Worm (Caenorhabditis elegans): Measurements from ENCODE around the gene unc-76.

The unc-76 gene

ce11 chrV:15085335-15085800 is 13.8 kb downstream of the unc-76 start, which contains the start of the genes ahsa-1 and C01G10.7 (continued):
- TF ChIP-seq tlp-1 (tag; optimal IDR thresholded peaks at IDR 0.05) (no peak), hlh-4 (tag; optimal IDR thresholded peaks at IDR 0.05) (peak; percentile 34), swsn-7 (tag; optimal IDR thresholded peaks at IDR 0.05) (peak; percentile 90), elt-3 (tag; optimal IDR thresholded peaks at IDR 0.05) (peak in 4 of 6 experiments; percentile 67 to 90 (median 83)), nhr-84 (tag; optimal IDR thresholded peaks at IDR 0.05) (no peak), lin-39 (tag; optimal IDR thresholded peaks at IDR 0.05) (peak; percentile 75), efl-3 (GFP tag; optimal IDR thresholded peaks at IDR 0.05) (no peak), blmp-1 (tag; optimal IDR thresholded peaks at IDR 0.05) (peak; percentile 75), hlh-17 (GFP tag; optimal IDR thresholded peaks at IDR 0.05; ENCODE audit: borderline replicate concordance) (no peak), nhr-19 (GFP tag; conservative IDR thresholded peaks at IDR 0.05) (peak; percentile 87), hpl-2 (GFP tag; optimal IDR thresholded peaks at IDR 0.05) (peak; percentile 60), dpl-1 (GFP tag; optimal IDR thresholded peaks at IDR 0.05) (peak; percentile 76 to 86 (median 84)), ceh-8 (GFP tag; optimal IDR thresholded peaks at IDR 0.05) (peak; percentile 58), mep-1 (tag; optimal IDR thresholded peaks at IDR 0.05) (peak; percentile 96), zag-1 (tag; optimal IDR thresholded peaks at IDR 0.05) (peak; percentile 54), jun-1 (tag; optimal IDR thresholded peaks at IDR 0.05) (peak; percentile 61), mab-9 (GFP tag; IDR thresholded peaks at IDR 0.05) (peak; percentile 73), fkh-10 (GFP tag; optimal IDR thresholded peaks at IDR 0.05) (peak; percentile 56), pax-3 (tag; optimal IDR thresholded peaks at IDR 0.05) (peak; percentile 99), rnt-1 (tag; optimal IDR thresholded peaks at IDR 0.05) (peak; percentile 99), unc-86 (tag; optimal IDR thresholded peaks at IDR 0.05) (peak; percentile 85), egl-27 (tag; optimal IDR thresholded peaks at IDR 0.05) (no peak), fos-1 (tag; optimal IDR thresholded peaks at IDR 0.05) (peak; percentile 60), skn-1 (tag; optimal IDR thresholded peaks at IDR 0.05) (peak; percentile 74), lsy-2 (tag; optimal IDR thresholded peaks at IDR 0.05) (peak; percentile 89 to 93), F16B12.6 (tag; optimal IDR thresholded peaks at IDR 0.05) (peak; percentile 48), unc-62 (GFP tag; optimal IDR thresholded peaks at IDR 0.05) (no peak), nhr-71 (tag; optimal IDR thresholded peaks at IDR 0.05) (peak; percentile 96), ama-1 (optimal IDR thresholded peaks at IDR 0.05) (peak; percentile 25), unc-98 (GFP tag; IDR thresholded peaks at IDR 0.05) (peak; percentile 87), pag-3 (tag; optimal IDR thresholded peaks at IDR 0.05; ENCODE audit: borderline replicate concordance, insufficient read depth) (no peak), nhr-47 (tag; optimal IDR thresholded peaks at IDR 0.05) (peak; percentile 94), aha-1 (tag; optimal IDR thresholded peaks at IDR 0.05) (peak; percentile 36), ztf-4 (tag; optimal IDR thresholded peaks at IDR 0.05) (peak; percentile 34), zip-4 (GFP tag; optimal IDR thresholded peaks at IDR 0.05) (peak; percentile 33), aly-2 (tag; optimal IDR thresholded peaks at IDR 0.05) (peak; percentile 38), sox-4 (tag; optimal IDR thresholded peaks at IDR 0.05) (peak; percentile 91), ceh-88 (GFP tag; IDR thresholded peaks at IDR 0.05) (peak; percentile 53; the same call in 1 of the 2 replicates), vab-15 (tag; optimal IDR thresholded peaks at IDR 0.05) (peak; percentile 93)

DNA sequence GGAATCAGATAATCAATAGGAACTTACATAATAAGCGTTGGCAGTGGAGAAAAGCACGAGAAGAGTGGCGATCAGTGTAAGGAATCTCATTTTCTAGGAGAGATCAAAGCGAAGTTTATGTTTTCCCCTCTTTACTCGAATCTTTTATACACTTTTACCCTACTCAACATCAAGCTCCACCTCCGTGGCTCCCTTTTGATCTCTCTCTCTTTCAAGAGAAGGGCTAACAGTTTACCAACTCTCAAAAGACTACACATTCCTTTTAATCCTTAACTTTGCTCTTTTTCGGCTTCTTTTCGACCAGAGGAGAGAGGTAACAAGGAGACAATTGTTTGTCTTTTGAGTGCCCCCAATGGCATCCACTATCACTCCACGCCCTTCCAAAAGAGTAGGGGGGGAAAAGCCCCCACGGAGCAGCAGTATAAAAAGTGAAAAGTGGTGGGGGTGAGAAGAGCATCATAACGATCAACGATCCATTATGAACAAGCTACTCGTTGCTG is 15.7 kb downstream of the unc-76 start, which contains the start of the genes C01G10.15 and C01G10.6:
Gene C01G10.15, minus strand, starts transcription at position 101 of the 500 bp plus-strand sequence.
Gene C01G10.6, plus strand, starts transcription at position 450 of the 500 bp plus-strand sequence.
- no peak for TF ChIP-seq C04F5.9 (tag; optimal IDR thresholded peaks at IDR 0.05)
- TF ChIP-seq tbx-2 (tag; optimal IDR thresholded peaks at IDR 0.05), result peak; percentile 29
- peak; percentile 39 for TF ChIP-seq lin-14 (GFP tag; optimal IDR thresholded peaks at IDR 0.05)
- TF ChIP-seq Y116A8C.19 (tag; optimal IDR thresholded peaks at IDR 0.05; ENCODE audit: borderline replicate concordance), result no peak
- peak; percentile 52 for TF ChIP-seq nhr-77 (tag; optimal IDR thresholded peaks at IDR 0.05)
- TF ChIP-seq mef-2 (tag; optimal IDR thresholded peaks at IDR 0.05), result no peak
- no peak for TF ChIP-seq isw-1 (GFP tag; IDR thresholded peaks at IDR 0.05)
- no peak for TF ChIP-seq hlh-4 (tag; optimal IDR thresholded peaks at IDR 0.05)
- TF ChIP-seq xbp-1 (tag; optimal IDR thresholded peaks at IDR 0.05), result no peak
